Fruit fly (Drosophila melanogaster) ovary, adult (tissue): Measurements from ENCODE around the gene CG10068.

ENCODE experiments used
- CG17801 ChIP-seq: fragments of 200-800 bp; optimal IDR thresholded peaks from 2 replicates; lab custom pipeline; 2019; ENCODE audit warnings: missing biosample characterization, mild to moderate bottlenecking, missing genetic modification characterization, moderate library complexity; ENCODE audit not compliant: partially characterized antibody

Gene CG10068

DNA sequence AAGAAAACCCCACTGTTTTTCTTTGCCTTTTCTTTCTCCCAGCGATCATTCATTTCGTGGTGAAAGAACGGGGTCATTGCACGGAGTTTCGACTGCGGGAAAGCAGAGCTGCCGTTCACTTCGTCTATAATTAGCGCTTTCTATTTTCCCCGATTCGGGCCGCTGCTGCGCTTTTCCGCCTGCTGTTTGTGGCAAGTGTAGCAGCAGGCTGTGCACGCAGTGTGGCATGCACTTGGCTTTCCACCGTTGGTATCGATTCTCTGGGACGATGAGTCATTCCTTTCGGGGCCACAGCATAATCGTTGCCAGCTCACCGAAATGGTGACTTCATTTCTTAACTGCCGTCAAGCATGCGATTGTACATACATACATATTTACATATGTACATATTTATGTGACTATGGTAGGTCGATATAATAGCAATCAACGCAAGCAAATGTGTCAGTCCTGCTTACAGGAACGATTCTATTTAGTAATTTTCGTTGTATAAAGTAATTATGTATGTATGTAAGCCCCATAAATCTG is 38.9 kb downstream of the CG10068 start:
- no peak for TF ChIP-seq CG17801

DNA sequence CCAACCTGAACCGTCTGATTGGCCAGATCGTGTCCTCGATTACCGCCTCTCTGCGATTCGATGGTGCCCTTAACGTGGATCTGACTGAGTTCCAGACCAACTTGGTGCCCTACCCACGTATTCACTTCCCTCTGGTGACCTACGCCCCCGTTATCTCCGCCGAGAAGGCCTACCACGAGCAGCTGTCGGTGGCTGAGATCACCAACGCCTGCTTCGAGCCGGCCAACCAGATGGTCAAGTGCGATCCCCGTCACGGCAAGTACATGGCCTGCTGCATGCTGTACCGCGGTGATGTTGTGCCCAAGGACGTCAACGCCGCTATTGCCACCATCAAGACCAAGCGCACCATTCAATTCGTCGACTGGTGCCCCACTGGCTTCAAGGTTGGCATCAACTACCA is 39.9 kb downstream of the CG10068 start:
- no peak for TF ChIP-seq CG17801

DNA sequence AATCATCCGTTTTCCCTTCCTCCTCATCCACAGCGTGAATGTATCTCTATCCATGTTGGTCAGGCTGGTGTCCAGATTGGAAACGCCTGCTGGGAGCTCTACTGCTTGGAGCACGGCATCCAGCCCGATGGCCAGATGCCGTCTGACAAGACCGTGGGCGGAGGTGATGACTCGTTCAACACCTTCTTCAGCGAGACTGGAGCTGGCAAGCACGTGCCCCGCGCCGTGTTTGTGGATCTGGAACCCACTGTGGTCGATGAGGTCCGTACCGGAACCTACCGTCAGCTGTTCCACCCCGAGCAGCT is 40.7 kb downstream of the CG10068 start:
- TF ChIP-seq CG17801: no peak

DNA sequence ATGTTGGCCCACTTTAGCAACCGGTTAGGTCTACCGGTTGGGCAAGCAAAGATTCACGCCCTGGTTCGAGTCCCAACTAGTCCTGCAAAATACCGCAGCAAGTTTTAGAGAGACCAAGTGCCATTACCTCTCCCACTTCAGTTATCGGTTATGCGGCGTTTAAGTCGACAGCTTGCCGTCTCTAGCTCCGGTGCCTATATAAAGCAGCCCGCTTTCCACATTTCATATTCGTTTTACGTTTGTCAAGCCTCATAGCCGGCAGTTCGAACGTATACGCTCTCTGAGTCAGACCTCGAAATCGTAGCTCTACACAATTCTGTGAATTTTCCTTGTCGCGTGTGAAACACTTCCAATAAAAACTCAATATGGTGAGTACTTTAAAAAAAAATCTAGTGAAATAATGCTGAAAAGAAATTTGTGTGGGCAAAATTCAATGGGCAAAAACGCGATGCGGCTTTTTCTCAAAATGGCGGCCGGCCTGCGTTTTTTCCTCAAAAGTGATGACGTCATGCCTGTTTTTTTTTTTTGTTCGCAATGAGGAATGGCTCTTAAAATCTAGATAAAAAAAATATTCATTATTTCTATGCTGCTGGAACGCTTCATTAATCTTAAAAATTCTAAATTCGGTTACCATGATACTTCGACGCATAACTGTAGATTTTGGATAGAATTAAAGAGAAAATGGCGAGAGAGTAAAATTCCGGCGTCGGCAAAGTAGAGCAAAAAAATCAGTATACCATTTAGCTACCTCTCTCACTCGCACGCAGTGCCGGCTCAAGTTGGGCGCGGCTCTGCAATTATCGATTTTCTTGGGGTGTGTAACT is 41.2 kb downstream of the CG10068 start, which contains the start of gene alphaTub84B:
TSS of gene alphaTub84B (plus strand) at position 223 of the 824 bp plus-strand sequence.
- TF ChIP-seq CG17801: peak; percentile 61

DNA sequence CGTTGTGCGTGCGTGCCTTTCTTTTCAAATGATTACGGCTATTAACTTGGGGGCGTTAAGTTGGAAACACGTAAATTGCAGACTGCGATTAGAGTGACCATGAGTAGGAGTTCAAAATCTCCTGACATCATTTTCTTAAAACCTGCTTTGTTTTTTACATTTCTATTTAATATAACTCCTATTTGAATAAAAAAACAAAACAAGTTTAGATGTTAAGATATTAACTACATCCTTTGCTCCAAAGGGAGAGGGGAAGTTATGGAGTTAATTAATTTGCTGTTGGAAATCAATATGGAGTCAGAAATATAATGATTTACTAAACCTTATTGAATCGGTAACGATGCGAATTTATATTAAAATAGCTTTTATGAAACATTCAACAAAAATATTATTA is 41.8 kb downstream of the CG10068 start, which contains the start of gene Tailor:
TSS of gene Tailor (minus strand) at position 101 of the 394 bp plus-strand sequence.
- no peak for TF ChIP-seq CG17801

DNA sequence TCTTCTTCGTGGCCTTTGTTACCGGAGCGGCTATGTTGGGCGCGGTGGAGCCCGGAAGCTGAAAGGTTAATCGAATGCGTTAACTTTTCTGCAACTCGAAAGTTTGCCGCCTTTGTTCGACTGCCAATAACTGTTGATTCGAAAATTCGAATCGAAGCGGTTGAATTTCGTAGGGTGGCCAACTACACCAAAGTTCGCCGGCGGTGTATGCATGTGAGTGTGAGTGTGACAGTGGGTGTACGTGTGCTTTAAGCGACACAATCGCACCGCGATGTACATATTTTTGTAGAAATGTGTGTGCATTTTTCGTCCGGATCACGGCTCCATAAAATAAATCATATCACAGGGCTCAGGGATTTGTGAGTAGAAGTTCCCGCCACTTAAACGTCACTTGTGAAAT is 42.4 kb downstream of the CG10068 start:
- no peak for TF ChIP-seq CG17801

DNA sequence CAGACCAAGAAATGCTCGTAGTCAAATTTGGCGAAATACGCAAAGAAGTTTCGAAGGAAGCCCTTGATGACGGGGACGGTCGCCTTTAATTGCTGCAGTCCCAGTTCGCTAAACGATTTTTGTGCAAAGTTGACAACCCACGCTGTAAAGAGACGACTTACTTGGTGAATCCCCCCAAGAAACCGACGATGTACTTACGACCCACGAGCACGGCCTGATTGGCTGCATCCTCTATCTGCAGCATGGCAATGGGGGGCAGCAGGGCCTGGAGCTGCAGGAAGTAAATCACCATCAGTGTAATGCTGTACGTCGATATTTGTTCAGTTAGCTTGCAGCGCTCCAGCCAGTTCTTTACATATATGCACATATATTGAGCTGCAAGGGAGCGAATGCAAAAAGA is 44.1 kb downstream of the CG10068 start:
- TF ChIP-seq CG17801: no peak

DNA sequence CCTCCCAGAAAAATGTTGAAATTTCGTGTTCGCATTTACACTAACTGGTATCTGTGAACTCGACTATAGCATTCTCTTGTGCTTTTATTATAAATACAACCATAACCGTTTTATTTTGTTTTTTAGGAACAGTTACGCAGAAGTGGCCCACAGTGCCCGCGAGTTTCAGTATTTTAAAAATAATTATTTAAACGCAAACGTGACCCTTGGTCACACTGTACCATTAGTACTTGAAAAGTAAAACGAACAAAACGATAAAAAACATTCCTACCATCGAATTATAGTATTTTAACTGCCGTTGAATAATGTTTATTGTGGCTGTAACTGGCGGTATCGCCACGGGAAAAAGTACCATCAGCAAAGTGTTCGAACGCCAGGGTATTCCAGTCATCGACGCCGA is 45.9 kb downstream of the CG10068 start, which contains the start of gene Dpck:
TSS of gene Dpck (plus strand) at position 211 of the 400 bp plus-strand sequence.
- peak; percentile 80 for TF ChIP-seq CG17801

DNA sequence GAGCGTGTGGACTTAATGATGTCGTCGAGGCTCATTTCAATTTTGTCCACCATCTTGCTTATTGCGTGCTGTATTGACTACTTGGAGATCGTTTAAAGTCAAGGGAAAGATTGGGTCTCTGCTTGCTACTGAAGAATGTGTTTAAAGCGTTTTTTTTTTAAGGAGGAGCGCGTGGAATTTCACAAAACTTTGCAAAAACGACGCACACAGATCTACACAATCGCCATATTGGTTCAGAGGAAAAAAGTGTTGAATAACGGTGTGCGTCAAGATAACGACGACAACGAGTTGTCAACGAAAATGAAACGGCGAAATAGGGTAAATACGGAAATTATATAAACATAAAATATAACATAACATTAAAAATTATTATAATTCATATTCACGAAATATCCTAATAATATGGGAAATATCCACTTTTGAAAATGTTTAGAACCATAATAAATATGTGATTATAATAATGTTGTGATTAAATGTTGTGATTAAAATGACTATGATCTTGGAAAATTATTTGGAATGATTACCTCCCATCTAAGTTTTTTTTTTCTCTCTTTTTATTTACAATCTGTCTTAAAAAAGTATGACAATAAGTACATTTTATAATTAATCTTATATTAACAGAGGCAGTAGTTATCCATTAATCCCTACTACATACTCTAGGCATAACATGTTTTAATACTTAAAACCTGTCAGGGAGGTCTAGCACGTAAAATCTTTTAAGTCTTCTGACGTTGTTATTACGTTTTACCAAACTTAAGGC is 47.5 kb downstream of the CG10068 start, which contains the start of gene Ref1:
TSS of gene Ref1 (minus strand) at position 231 of the 760 bp plus-strand sequence.
- no peak for TF ChIP-seq CG17801

DNA sequence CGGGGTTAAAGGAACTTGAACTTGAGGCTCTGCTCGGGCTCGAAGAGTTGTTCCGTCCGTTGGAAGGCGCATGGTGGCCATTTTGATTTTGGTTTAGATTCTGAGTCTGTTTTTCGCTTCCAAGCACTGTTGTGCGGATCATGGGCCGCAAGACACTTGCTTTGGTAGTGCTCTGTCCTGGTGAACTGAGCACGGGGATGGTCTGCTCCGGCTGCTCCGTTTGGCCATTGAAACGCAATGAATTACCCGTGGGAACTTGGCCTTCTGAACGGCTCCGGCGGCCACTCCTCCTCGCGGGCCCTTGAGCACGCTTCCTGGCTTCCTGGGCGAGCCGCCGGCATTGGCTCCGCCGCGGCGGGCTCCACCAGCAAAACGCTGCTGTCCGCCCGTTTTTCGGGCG is 48.1 kb downstream of the CG10068 start:
- TF ChIP-seq CG17801: no peak

DNA sequence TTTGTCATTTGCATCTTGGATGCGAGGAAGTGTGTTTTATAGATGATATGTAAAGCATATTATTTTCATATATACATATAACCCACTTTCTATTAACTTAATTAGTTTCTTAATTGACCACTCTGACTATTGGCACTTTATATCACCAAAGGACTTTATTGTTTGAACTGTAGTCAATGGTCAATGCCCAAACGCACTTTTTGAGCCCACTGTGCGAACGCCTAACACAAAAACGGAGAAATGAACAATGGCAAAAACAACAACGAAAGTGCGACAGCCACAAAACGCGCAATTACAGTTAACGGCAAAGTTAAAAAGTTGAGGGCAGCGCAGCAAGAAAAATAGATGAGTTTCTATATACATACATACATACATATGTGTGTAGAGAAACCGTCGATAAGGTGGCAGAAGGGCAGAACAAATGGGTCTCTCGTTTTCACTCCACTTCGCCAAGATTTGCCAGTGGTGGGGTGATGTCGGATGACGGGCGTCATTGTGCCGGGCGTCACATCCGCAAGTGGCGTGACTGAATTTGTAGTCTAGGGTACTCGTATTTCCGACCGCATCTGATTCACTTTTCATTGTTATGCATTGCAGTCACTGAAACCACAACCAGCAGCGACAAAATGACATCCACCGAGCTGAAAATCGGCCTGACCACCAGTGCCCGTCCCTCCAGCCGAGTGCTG is 51.4 kb downstream of the CG10068 start:
- peak; percentile 94 for TF ChIP-seq CG17801
